Worm (Caenorhabditis elegans): Measurements from ENCODE around the gene fbxb-115.

The fbxb-115 gene

DNA sequence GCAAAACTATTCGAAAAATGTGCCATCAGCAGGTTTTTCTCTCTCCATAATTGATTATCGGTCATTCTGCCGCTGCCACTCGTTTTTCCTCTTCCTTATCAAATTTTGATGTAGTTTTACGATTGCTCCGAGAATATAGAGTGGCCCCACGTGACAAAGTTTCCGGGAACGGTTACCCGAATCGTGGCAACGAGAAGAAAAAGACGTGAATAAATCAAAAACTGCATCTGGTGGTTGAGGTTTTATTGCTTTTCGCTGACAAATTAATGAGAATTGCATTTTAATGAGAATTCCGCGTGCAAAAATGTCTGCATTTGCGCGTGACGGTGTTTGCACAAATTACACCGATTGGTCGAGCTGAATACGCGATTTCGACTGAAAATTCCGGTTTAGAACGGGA lies 34.6 kb downstream of the fbxb-115 start:
- TF ChIP-seq B0310.2 (tag; optimal IDR thresholded peaks at IDR 0.05) (no peak), scrt-1 (GFP tag; IDR thresholded peaks at IDR 0.05) (no peak), hmg-4 (GFP tag; optimal IDR thresholded peaks at IDR 0.05) (no peak), tra-4 (tag; optimal IDR thresholded peaks at IDR 0.05) (no peak), hnd-1 (tag; optimal IDR thresholded peaks at IDR 0.05) (no peak), aly-1 (tag; optimal IDR thresholded peaks at IDR 0.05) (no peak), flt-1 (GFP tag; IDR thresholded peaks at IDR 0.05) (no peak), ama-1 (optimal IDR thresholded peaks at IDR 0.05) (no peak)

DNA sequence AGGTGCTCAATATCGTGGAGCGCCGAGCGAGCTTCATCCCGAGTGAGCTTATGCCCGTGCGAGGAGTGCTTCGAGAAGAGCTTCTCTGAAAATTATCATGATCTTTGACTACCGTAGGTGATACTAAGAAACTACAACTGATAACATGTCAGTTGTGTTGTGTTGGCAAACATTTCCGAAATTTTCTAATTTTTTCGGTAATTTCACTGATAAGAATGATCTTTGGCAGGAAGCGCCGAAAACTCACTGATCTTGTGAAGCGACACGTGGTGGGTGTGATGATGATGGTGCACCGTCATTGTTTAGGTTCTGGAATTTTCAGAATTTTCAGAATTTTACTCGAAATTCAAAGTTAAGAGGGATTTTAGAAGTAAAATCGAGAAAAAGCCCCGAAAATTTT lies 36.7 kb downstream of the fbxb-115 start, which contains the start of gene Y39B6A.1:
Gene Y39B6A.1 (minus strand): TSS at position 309 of the 400 bp plus-strand sequence.
- TF ChIP-seq tbx-11 (GFP tag; IDR thresholded peaks at IDR 0.05) (no peak), ama-1 (optimal IDR thresholded peaks at IDR 0.05) (no peak), tbx-37 (GFP tag; conservative IDR thresholded peaks at IDR 0.05) (no peak), tra-4 (tag; optimal IDR thresholded peaks at IDR 0.05) (no peak), sea-1 (GFP tag; conservative IDR thresholded peaks at IDR 0.05) (no peak)

DNA sequence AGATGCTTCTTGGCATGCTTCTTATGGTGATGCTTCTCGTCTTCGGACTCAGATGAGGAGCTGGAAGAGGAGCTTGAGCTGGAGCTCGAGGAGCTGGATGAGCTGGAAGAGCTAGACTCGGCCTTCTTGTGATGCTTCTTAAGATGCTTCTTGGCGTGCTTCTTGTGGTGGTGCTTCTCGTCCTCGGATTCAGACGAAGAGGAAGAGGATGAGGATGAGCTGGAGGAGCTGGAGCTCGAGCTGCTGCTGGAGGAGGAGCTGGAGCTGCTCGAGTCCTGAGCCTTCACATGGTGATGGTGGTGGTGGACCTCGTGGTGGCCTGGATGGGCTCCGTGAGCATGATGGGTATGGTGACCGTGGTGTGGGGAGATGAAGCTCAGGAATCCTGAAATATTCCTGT lies 37.2 kb downstream of the fbxb-115 start:
- no peak for TF ChIP-seq ceh-13 (GFP tag; optimal IDR thresholded peaks at IDR 0.05)
- TF ChIP-seq sea-1 (GFP tag; conservative IDR thresholded peaks at IDR 0.05), result no peak
- no peak for TF ChIP-seq tbx-11 (GFP tag; IDR thresholded peaks at IDR 0.05)
- no peak for TF ChIP-seq tbx-37 (GFP tag; conservative IDR thresholded peaks at IDR 0.05)
- no peak for TF ChIP-seq F13C5.2 (tag; optimal IDR thresholded peaks at IDR 0.05)

DNA sequence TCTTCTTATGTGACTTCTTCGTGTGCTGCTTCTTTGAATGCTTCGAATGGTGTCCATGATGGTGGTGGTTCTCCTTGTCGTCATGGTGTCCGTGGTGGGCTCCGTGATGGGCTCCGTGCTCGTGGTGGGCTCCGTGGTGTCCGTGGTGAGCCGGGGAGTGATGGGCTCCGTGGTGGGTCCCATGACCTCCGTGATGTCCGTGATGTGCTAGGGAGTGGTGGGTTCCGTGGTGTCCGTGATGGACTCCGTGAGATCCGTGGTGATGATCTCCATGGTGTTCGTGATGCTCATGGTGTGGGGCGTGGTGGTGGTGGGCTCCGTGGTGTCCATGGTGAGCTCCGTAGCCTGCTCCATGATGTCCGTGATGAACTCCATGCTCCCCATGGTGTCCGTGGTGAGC lies 38.8 kb downstream of the fbxb-115 start:
- no peak for TF ChIP-seq sea-1 (GFP tag; conservative IDR thresholded peaks at IDR 0.05)

DNA sequence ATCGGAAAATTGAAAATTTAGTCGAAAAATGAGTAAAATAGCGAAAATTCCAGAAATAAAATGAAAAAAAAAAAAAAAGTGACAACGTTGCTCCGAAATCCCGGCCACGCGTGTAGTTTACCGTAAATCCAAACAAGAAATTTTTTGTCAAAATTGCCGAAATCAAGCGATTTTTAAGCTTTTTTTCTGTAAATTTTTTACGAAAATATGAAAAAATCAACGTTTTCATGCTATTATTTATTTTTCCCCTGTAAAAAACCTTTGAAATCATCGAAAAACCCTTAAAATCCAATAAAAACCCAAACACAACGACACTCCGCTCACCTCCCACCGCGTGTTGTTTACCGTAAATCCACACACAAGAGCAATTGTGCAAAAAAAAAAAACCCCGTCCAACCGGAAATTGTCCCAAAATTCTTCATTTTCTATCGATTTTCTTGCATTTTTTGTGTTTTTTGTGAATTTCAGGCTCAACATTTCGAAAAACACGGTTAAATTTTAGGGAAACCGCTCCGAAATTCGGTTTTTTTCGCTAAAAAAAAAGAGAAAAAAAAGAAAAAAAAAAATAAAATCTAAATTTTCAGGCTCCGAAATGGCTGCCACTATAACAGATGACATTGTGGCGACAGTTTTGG lies 49.9 kb downstream of the fbxb-115 start, which contains the start of the genes Y39B6A.3 and pph-5:
Gene Y39B6A.3 (minus strand): TSS at position 51 of the 635 bp plus-strand sequence.
Gene pph-5 (plus strand): TSS at position 585 of the 635 bp plus-strand sequence.
- 0 out of 2 replicates have a peak, but pooled peaks have one; percentile 11 for TF ChIP-seq tbx-11 (GFP tag; IDR thresholded peaks at IDR 0.05)
- no peak for TF ChIP-seq sea-1 (GFP tag; conservative IDR thresholded peaks at IDR 0.05)
- TF ChIP-seq F13C5.2 (tag; optimal IDR thresholded peaks at IDR 0.05), result peak; percentile 28

Data from whole organism, early embryonic.